Fruit fly (Drosophila melanogaster) whole organism, embryonic: Measurements from ENCODE around the gene MSAmiP.

Experiments used
- BEAF-32 ChIP-seq: fragments of 200-800 bp; sonication (Bioruptor generic); optimal IDR thresholded peaks from 3 replicates; lab custom pipeline; 2017; ENCODE audit warnings: missing biosample characterization, missing genetic modification characterization, mild to moderate bottlenecking, moderate library complexity, missing genetic modification reagents
- Blimp-1 ChIP-seq: fragments of 200-800 bp; sonication (Bioruptor generic); optimal IDR thresholded peaks from 3 replicates; lab custom pipeline; 2018; ENCODE audit warnings: missing biosample characterization, missing genetic modification characterization, mild to moderate bottlenecking, moderate library complexity, missing genetic modification reagents
- CG10209 ChIP-seq: fragments of 200-800 bp; sonication (Bioruptor generic); optimal IDR thresholded peaks from 3 replicates; lab custom pipeline; 2017; ENCODE audit warnings: missing biosample characterization, mild to moderate bottlenecking, missing genetic modification characterization, missing genetic modification reagents
- CG13775 ChIP-seq: fragments of 200-800 bp; sonication (Bioruptor generic); optimal IDR thresholded peaks from 3 replicates; lab custom pipeline; 2017; ENCODE audit warnings: missing biosample characterization, mild to moderate bottlenecking, missing genetic modification characterization
- CG13894 ChIP-seq: fragments of 200-800 bp; sonication (Bioruptor generic); optimal IDR thresholded peaks from 3 replicates; lab custom pipeline; 2018; ENCODE audit warnings: missing biosample characterization, mild to moderate bottlenecking, missing genetic modification characterization, moderate library complexity
- CG14050 ChIP-seq: fragments of 200-800 bp; sonication (Bioruptor generic); IDR thresholded peaks from 3 replicates; pipeline ENCODE4 v1.3.6; 2022; ENCODE audit warnings: missing biosample characterization, missing genetic modification characterization
- CG15011 ChIP-seq: fragments of 200-800 bp; sonication (Bioruptor generic); optimal IDR thresholded peaks from 3 replicates; lab custom pipeline; 2018; ENCODE audit warnings: missing biosample characterization, mild to moderate bottlenecking, missing genetic modification characterization
- CG16779 ChIP-seq: fragments of 200-800 bp; sonication (Bioruptor generic); IDR thresholded peaks from 2 replicates; pipeline ENCODE4 v1.3.6; 2022; ENCODE audit warnings: missing biosample characterization, missing genetic modification characterization
- CG17359 ChIP-seq: fragments of 200-800 bp; sonication (Bioruptor generic); optimal IDR thresholded peaks from 3 replicates; lab custom pipeline; 2018; ENCODE audit warnings: missing biosample characterization, mild to moderate bottlenecking, missing genetic modification characterization, moderate library complexity
- CG17612 ChIP-seq: fragments of 200-800 bp; sonication (Bioruptor generic); IDR thresholded peaks from 2 replicates; pipeline ENCODE4 v1.3.6; 2022; ENCODE audit warnings: missing biosample characterization, missing genetic modification characterization
- CG17802 ChIP-seq: fragments of 200-800 bp; sonication (Bioruptor generic); optimal IDR thresholded peaks from 2 replicates; lab custom pipeline; 2018; ENCODE audit warnings: missing biosample characterization, mild to moderate bottlenecking, missing genetic modification characterization, moderate library complexity
- CG17829 ChIP-seq: fragments of 200-800 bp; optimal IDR thresholded peaks from 2 replicates; lab custom pipeline; 2019; ENCODE audit warnings: missing biosample characterization, mild to moderate bottlenecking, missing genetic modification characterization, moderate library complexity
- CG2712 ChIP-seq: fragments of 200-800 bp; optimal IDR thresholded peaks from 3 replicates; lab custom pipeline; 2019; ENCODE audit warnings: missing biosample characterization, mild to moderate bottlenecking, missing genetic modification characterization, moderate library complexity
- CG2889 ChIP-seq: fragments of 200-800 bp; sonication (Bioruptor generic); IDR thresholded peaks from 3 replicates; pipeline ENCODE4 v1.3.6; 2022; ENCODE audit warnings: missing biosample characterization, missing genetic modification characterization
- CG31441 ChIP-seq: fragments of 200-800 bp; sonication (Bioruptor generic); IDR thresholded peaks from 2 replicates; pipeline ENCODE4 v1.3.6; 2022; ENCODE audit warnings: missing biosample characterization, missing genetic modification characterization
- CG32772 ChIP-seq: fragments of 200-800 bp; sonication (Bioruptor generic); IDR thresholded peaks from 2 replicates; pipeline ENCODE4 v1.3.6; 2022; ENCODE audit warnings: missing biosample characterization, missing genetic modification characterization
- CG4424 ChIP-seq: fragments of 200-800 bp; sonication (Bioruptor generic); optimal IDR thresholded peaks from 3 replicates; lab custom pipeline; 2016; ENCODE audit warnings: missing biosample characterization, missing genetic modification characterization
- CG4617 ChIP-seq: fragments of 200-800 bp; sonication (Bioruptor generic); optimal IDR thresholded peaks from 3 replicates; lab custom pipeline; 2016; ENCODE audit warnings: missing biosample characterization, missing genetic modification characterization, borderline replicate concordance
- CG6175 ChIP-seq: fragments of 200-800 bp; sonication (Bioruptor generic); IDR thresholded peaks from 3 replicates; pipeline ENCODE4 v1.3.6; 2022; ENCODE audit warnings: missing biosample characterization, missing genetic modification characterization
- CG6254 ChIP-seq: fragments of 200-800 bp; sonication (Bioruptor generic); optimal IDR thresholded peaks from 3 replicates; lab custom pipeline; 2017; ENCODE audit warnings: mild to moderate bottlenecking, missing biosample characterization, missing genetic modification reagents, missing genetic modification characterization
- CG8765 ChIP-seq: fragments of 200-800 bp; sonication (Bioruptor generic); IDR thresholded peaks from 2 replicates; pipeline ENCODE4 v1.3.6; 2022; ENCODE audit warnings: missing biosample characterization, missing genetic modification characterization
- CG9609 ChIP-seq: fragments of 200-800 bp; sonication (Bioruptor generic); optimal IDR thresholded peaks from 3 replicates; lab custom pipeline; 2016; ENCODE audit warnings: missing biosample characterization, missing genetic modification characterization
- Dek ChIP-seq: fragments of 200-800 bp; sonication (Bioruptor generic); optimal IDR thresholded peaks from 3 replicates; lab custom pipeline; 2019; ENCODE audit warnings: missing biosample characterization, mild to moderate bottlenecking, missing genetic modification characterization, moderate library complexity
- Doc2 ChIP-seq: fragments of 200-800 bp; sonication (Bioruptor generic); IDR thresholded peaks from 2 replicates; pipeline ENCODE4 v1.3.6; 2022; ENCODE audit warnings: missing biosample characterization, missing genetic modification characterization
- H15 ChIP-seq: fragments of 200-800 bp; sonication (Bioruptor generic); IDR thresholded peaks from 3 replicates; pipeline ENCODE4 v1.3.6; 2022; ENCODE audit warnings: missing biosample characterization, missing genetic modification characterization
- Hr3 ChIP-seq: fragments of 200-800 bp; sonication (Bioruptor generic); optimal IDR thresholded peaks from 3 replicates; lab custom pipeline; 2016; ENCODE audit warnings: missing biosample characterization, missing genetic modification characterization
- Lhr ChIP-seq: fragments of 200-800 bp; sonication (Bioruptor generic); optimal IDR thresholded peaks from 3 replicates; lab custom pipeline; 2017; ENCODE audit warnings: mild to moderate bottlenecking, missing biosample characterization, missing genetic modification reagents, missing genetic modification characterization
- Nf-YC ChIP-seq: fragments of 200-800 bp; optimal IDR thresholded peaks from 3 replicates; lab custom pipeline; 2019; ENCODE audit warnings: missing biosample characterization, mild to moderate bottlenecking, missing genetic modification characterization, moderate library complexity
- Six4 ChIP-seq: fragments of 200-800 bp; sonication (Bioruptor generic); optimal IDR thresholded peaks from 2 replicates; lab custom pipeline; 2016; ENCODE audit warnings: missing biosample characterization, missing genetic modification characterization
- Sox102F ChIP-seq: fragments of 200-800 bp; sonication (Bioruptor generic); optimal IDR thresholded peaks from 2 replicates; lab custom pipeline; 2018; ENCODE audit warnings: missing biosample characterization, mild to moderate bottlenecking, missing genetic modification characterization, moderate library complexity
- az2 ChIP-seq: fragments of 200-800 bp; sonication (Bioruptor generic); optimal IDR thresholded peaks from 3 replicates; lab custom pipeline; 2016; ENCODE audit warnings: missing biosample characterization, missing genetic modification characterization
- cad ChIP-seq: fragments of >200 bp; optimal IDR thresholded peaks from 2 replicates; lab custom pipeline; 2017; ENCODE audit warnings: missing biosample characterization, missing genetic modification characterization
- ci ChIP-seq: fragments of 200-800 bp; sonication (Bioruptor generic); IDR thresholded peaks from 3 replicates; pipeline ENCODE4 v1.3.6; 2022; ENCODE audit warnings: missing biosample characterization, missing genetic modification characterization
- crol ChIP-seq: fragments of 200-800 bp; sonication (Bioruptor generic); IDR thresholded peaks from 2 replicates; pipeline ENCODE4 v1.3.6; 2022; ENCODE audit warnings: missing biosample characterization, missing genetic modification characterization
- dmrt11E ChIP-seq: fragments of 200-800 bp; sonication (Bioruptor generic); optimal IDR thresholded peaks from 3 replicates; lab custom pipeline; 2018; ENCODE audit warnings: missing biosample characterization, mild to moderate bottlenecking, missing genetic modification characterization, moderate library complexity
- eyg ChIP-seq: fragments of 200-800 bp; sonication (Bioruptor generic); optimal IDR thresholded peaks from 3 replicates; lab custom pipeline; 2016; ENCODE audit warnings: missing biosample characterization, missing genetic modification characterization
- fd96Cb ChIP-seq: fragments of 200-800 bp; sonication (Bioruptor generic); optimal IDR thresholded peaks from 2 replicates; lab custom pipeline; 2018; ENCODE audit warnings: missing biosample characterization, mild to moderate bottlenecking, missing genetic modification characterization, moderate library complexity
- gem ChIP-seq: fragments of 200-800 bp; sonication (Bioruptor generic); optimal IDR thresholded peaks from 2 replicates; lab custom pipeline; 2019; ENCODE audit warnings: missing biosample characterization, mild to moderate bottlenecking, missing genetic modification characterization, moderate library complexity
- gsb-n ChIP-seq: fragments of 200-800 bp; sonication (Bioruptor generic); optimal IDR thresholded peaks from 3 replicates; lab custom pipeline; 2018; ENCODE audit warnings: missing biosample characterization, mild to moderate bottlenecking, missing genetic modification characterization
- gt ChIP-seq: fragments of 200-800 bp; sonication (Bioruptor generic); IDR thresholded peaks from 2 replicates; pipeline ENCODE4 v1.3.6; 2022; ENCODE audit warnings: missing biosample characterization, missing genetic modification characterization
- hbn ChIP-seq: fragments of 200-800 bp; sonication (Bioruptor generic); IDR thresholded peaks from 2 replicates; pipeline ENCODE4 v1.3.6; 2022; ENCODE audit warnings: missing biosample characterization, missing genetic modification characterization; ENCODE audit not compliant: partially characterized antibody
- ind ChIP-seq: fragments of 200-800 bp; sonication (Bioruptor generic); optimal IDR thresholded peaks from 3 replicates; lab custom pipeline; 2016; ENCODE audit warnings: missing biosample characterization, missing genetic modification characterization
- row ChIP-seq: fragments of 200-800 bp; sonication (Bioruptor generic); IDR thresholded peaks from 3 replicates; pipeline ENCODE4 v1.3.6; 2022; ENCODE audit warnings: missing biosample characterization, missing genetic modification characterization
- run ChIP-seq: fragments of 200-800 bp; sonication (Bioruptor generic); optimal IDR thresholded peaks from 3 replicates; lab custom pipeline; 2018; ENCODE audit warnings: missing biosample characterization, mild to moderate bottlenecking, missing genetic modification characterization
- sna ChIP-seq: fragments of 200-800 bp; sonication (Bioruptor generic); IDR thresholded peaks from 2 replicates; pipeline ENCODE4 v1.3.6; 2022; ENCODE audit warnings: missing biosample characterization, missing genetic modification characterization; ENCODE audit not compliant: partially characterized antibody
- sug ChIP-seq: fragments of 200-800 bp; optimal IDR thresholded peaks from 2 replicates; lab custom pipeline; 2019; ENCODE audit warnings: missing biosample characterization, mild to moderate bottlenecking, missing genetic modification characterization, moderate library complexity
- tgo ChIP-seq: fragments of 200-800 bp; sonication (Bioruptor generic); IDR thresholded peaks from 3 replicates; pipeline ENCODE4 v1.3.6; 2022; ENCODE audit warnings: missing biosample characterization, missing genetic modification characterization
- toy ChIP-seq: fragments of 200-800 bp; sonication (Bioruptor generic); IDR thresholded peaks from 2 replicates; pipeline ENCODE4 v1.3.6; 2022; ENCODE audit warnings: missing biosample characterization, missing genetic modification characterization
- wor ChIP-seq: fragments of 200-800 bp; sonication (Bioruptor generic); IDR thresholded peaks from 2 replicates; pipeline ENCODE4 v1.3.6; 2022; ENCODE audit warnings: missing biosample characterization, missing genetic modification characterization

The MSAmiP gene

DNA sequence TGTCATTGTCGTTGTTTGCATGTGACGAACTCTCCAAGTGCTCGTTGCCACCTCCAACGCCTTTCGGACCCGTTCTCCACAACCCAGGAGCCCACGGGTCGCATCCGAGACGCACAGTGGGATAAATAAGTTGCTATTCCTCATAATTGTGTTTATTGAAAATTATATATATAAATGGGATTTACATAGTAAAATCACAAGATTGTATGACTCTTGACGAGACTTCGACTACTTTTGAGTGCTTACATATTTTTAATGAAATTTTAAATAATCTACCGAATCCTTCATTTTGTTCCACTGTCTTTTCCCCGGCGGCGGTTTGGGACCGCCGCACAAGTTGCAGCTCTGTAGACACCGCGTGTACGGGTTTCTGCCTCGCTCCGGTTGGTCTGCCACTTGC, 11.7 kb upstream of the MSAmiP start (continued):
- TF ChIP-seq CG31441 (GFP tag; lab: Robert Waterston, UW) (0 out of 2 replicates have a peak, but pooled peaks have one; percentile 10), sug (tag; lab: Kevin White, UChicago) (no peak), CG13775 (peak; percentile 21), ci (GFP tag; lab: Robert Waterston, UW) (peak; percentile 79), ind (GFP tag; lab: Kevin White, UChicago) (peak; percentile 1), Blimp-1 (GFP tag; lab: Kevin White, UChicago) (peak; percentile 44), CG9609 (GFP tag; lab: Kevin White, UChicago) (no peak), CG16779 (GFP tag; lab: Robert Waterston, UW) (no peak), Sox102F (GFP tag; lab: Kevin White, UChicago) (peak; percentile 57), BEAF-32 (GFP tag; lab: Kevin White, UChicago) (no peak), CG32772 (0 out of 2 replicates have a peak, but pooled peaks have one; percentile 28), CG2712 (tag; lab: Kevin White, UChicago) (peak; percentile 48), run (no peak), CG17829 (tag; lab: Kevin White, UChicago) (peak; percentile 18), row (GFP tag; lab: Robert Waterston, UW) (peak; percentile 68), eyg (GFP tag; lab: Kevin White, UChicago) (no peak), Doc2 (GFP tag; lab: Robert Waterston, UW) (no peak), fd96Cb (peak; percentile 31), CG2889 (GFP tag; lab: Robert Waterston, UW) (no peak), Dek (tag; lab: Kevin White, UChicago) (no peak), H15 (no peak), CG10209 (peak; percentile 33), CG4424 (peak; percentile 31), crol (GFP tag; lab: Robert Waterston, UW) (no peak), Nf-YC (tag; lab: Kevin White, UChicago) (no peak), wor (GFP tag; lab: Robert Waterston, UW) (peak; percentile 40; the same call in 1 of the 2 replicates), cad (GFP tag; lab: Kevin White, UChicago) (no peak), gt (no peak), Six4 (GFP tag; lab: Kevin White, UChicago) (no peak), CG17612 (GFP tag; lab: Robert Waterston, UW) (no peak), CG8765 (GFP tag; lab: Robert Waterston, UW) (no peak), Hr3 (GFP tag; lab: Kevin White, UChicago) (peak; percentile 21), CG13894 (tag; lab: Kevin White, UChicago) (no peak), CG17802 (tag; lab: Kevin White, UChicago) (no peak), gem (peak; percentile 63), gsb-n (tag; lab: Kevin White, UChicago) (peak; percentile 12), CG15011 (no peak), dmrt11E (peak; percentile 72), CG4617 (GFP tag; lab: Kevin White, UChicago) (no peak), Lhr (GFP tag; lab: Kevin White, UChicago) (peak; percentile 21), CG14050 (GFP tag; lab: Robert Waterston, UW) (no peak; the same call in 2 of the 3 replicates), az2 (peak; percentile 19), tgo (GFP tag; lab: Robert Waterston, UW) (no peak), CG17359 (tag; lab: Kevin White, UChicago) (peak; percentile 3), toy (GFP tag; lab: Robert Waterston, UW) (no peak), CG6254 (GFP tag; lab: Kevin White, UChicago) (peak; percentile 19), hbn (GFP tag; lab: Robert Waterston, UW) (no peak), sna (no peak), CG6175 (GFP tag; lab: Robert Waterston, UW) (no peak)
